Worm (Caenorhabditis elegans): Measurements from ENCODE around the gene ZK757.2.
A peak's percentile ranks its signal among the peaks of the same experiment; 100 is the strongest.

DNA sequence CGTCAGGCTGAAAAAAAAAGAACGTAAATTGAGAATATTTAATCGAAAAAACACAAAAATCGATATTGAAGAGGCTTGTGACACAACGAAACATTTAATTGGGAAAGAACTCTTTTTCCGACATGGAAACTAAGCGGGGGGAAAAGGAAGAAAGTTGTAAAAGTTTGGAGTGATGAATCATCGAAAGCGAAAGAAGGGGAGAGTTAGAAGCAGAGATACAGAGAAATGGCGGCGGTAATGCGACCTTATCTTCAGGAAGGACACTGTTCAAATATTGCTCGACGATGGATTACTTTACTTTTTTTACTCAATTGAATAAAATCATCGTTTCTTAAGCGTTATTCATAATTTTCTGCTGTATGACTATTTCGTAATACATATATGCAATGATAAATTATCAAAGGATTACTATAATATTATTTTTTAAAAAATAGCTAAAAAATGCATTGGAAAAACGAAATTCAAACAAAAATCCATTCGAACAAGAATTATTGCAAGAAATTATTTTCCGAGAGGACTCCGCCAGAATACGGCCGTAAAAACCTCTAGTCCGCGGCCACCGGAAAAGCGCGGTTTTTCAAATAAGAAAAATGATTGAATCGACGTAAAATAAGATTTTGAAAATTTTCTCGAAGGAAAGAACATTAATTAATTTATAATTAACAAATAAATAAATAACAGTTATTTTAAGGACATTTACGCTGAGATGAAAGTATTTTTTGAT is 10.8 kb downstream of the ZK757.2 start, which contains the start of gene dhhc-4:
- TF ChIP-seq ama-1 (optimal IDR thresholded peaks at IDR 0.05) (no peak), hnd-1 (tag; optimal IDR thresholded peaks at IDR 0.05) (no peak), flt-1 (GFP tag; IDR thresholded peaks at IDR 0.05) (no peak), sea-1 (GFP tag; conservative IDR thresholded peaks at IDR 0.05) (no peak), ceh-36 (tag; optimal IDR thresholded peaks at IDR 0.05) (no peak), pes-1 (GFP tag; IDR thresholded peaks at IDR 0.05) (peak; percentile 79), ets-7 (tag; optimal IDR thresholded peaks at IDR 0.05) (no peak)

Measured in whole organism, early embryonic.